Fruit fly (Drosophila melanogaster) whole organism, embryonic: ENCODE results near the gene BORCS6.

ENCODE experiments used
- Ada2b ChIP-seq: fragments of 200-800 bp; sonication (Bioruptor generic); IDR thresholded peaks from 2 replicates; pipeline ENCODE4 v1.3.6; 2022; ENCODE audit warnings: missing biosample characterization, missing genetic modification characterization
- B-H2 ChIP-seq: fragments of 200-800 bp; sonication (Bioruptor generic); optimal IDR thresholded peaks from 2 replicates; lab custom pipeline; 2018; ENCODE audit warnings: missing biosample characterization, mild to moderate bottlenecking, missing genetic modification characterization
- CG10565 ChIP-seq: fragments of 200-800 bp; sonication (Bioruptor generic); optimal IDR thresholded peaks from 3 replicates; lab custom pipeline; 2016; ENCODE audit warnings: missing biosample characterization, mild to moderate bottlenecking, missing genetic modification characterization
- CG10654 ChIP-seq: fragments of 200-800 bp; sonication (Bioruptor generic); optimal IDR thresholded peaks from 2 replicates; lab custom pipeline; 2016; ENCODE audit warnings: missing biosample characterization, missing genetic modification characterization
- CG10979 ChIP-seq: fragments of 200-800 bp; sonication (Bioruptor generic); optimal IDR thresholded peaks from 2 replicates; lab custom pipeline; 2018; ENCODE audit warnings: missing biosample characterization, mild to moderate bottlenecking, missing genetic modification characterization, moderate library complexity
- CG12942 ChIP-seq: fragments of 200-800 bp; sonication (Bioruptor generic); optimal IDR thresholded peaks from 3 replicates; lab custom pipeline; 2016; ENCODE audit warnings: missing biosample characterization, missing genetic modification characterization
- CG15073 ChIP-seq: fragments of 200-800 bp; sonication (Bioruptor generic); optimal IDR thresholded peaks from 2 replicates; lab custom pipeline; 2016; ENCODE audit warnings: missing biosample characterization, missing genetic modification characterization
- CG16779 ChIP-seq: fragments of 200-800 bp; sonication (Bioruptor generic); IDR thresholded peaks from 2 replicates; pipeline ENCODE4 v1.3.6; 2022; ENCODE audit warnings: missing biosample characterization, missing genetic modification characterization
- CG17385 ChIP-seq: fragments of 200-800 bp; sonication (Bioruptor generic); optimal IDR thresholded peaks from 3 replicates; lab custom pipeline; 2018; ENCODE audit warnings: missing biosample characterization, mild to moderate bottlenecking, missing genetic modification characterization
- CG17802 ChIP-seq: fragments of 200-800 bp; sonication (Bioruptor generic); optimal IDR thresholded peaks from 2 replicates; lab custom pipeline; 2018; ENCODE audit warnings: missing biosample characterization, mild to moderate bottlenecking, missing genetic modification characterization, moderate library complexity
- CG2129 ChIP-seq: fragments of 200-800 bp; sonication (Bioruptor generic); IDR thresholded peaks from 2 replicates; pipeline ENCODE4 v1.3.6; 2022; ENCODE audit warnings: missing biosample characterization, missing genetic modification characterization; ENCODE audit not compliant: partially characterized antibody
- CG2712 ChIP-seq: fragments of 200-800 bp; optimal IDR thresholded peaks from 3 replicates; lab custom pipeline; 2019; ENCODE audit warnings: missing biosample characterization, mild to moderate bottlenecking, missing genetic modification characterization, moderate library complexity
- CG33213 ChIP-seq: fragments of 200-800 bp; sonication (Bioruptor generic); optimal IDR thresholded peaks from 3 replicates; lab custom pipeline; 2016; ENCODE audit warnings: missing biosample characterization, missing genetic modification characterization
- CG3838 ChIP-seq: fragments of 200-800 bp; sonication (Bioruptor generic); optimal IDR thresholded peaks from 3 replicates; lab custom pipeline; 2016; ENCODE audit warnings: missing biosample characterization, missing genetic modification characterization
- CG42726 ChIP-seq: fragments of 200-800 bp; sonication (Bioruptor generic); IDR thresholded peaks from 2 replicates; pipeline ENCODE4 v1.3.6; 2022; ENCODE audit warnings: missing biosample characterization, missing genetic modification characterization; ENCODE audit not compliant: partially characterized antibody
- CG4360 ChIP-seq: fragments of 200-800 bp; sonication (Bioruptor generic); IDR thresholded peaks from 2 replicates; pipeline ENCODE4 v1.3.6; 2022; ENCODE audit warnings: missing biosample characterization, missing genetic modification characterization
- CG43689 ChIP-seq: fragments of 200-800 bp; sonication (Bioruptor generic); IDR thresholded peaks from 2 replicates; pipeline ENCODE4 v1.3.6; 2022; ENCODE audit warnings: missing biosample characterization, missing genetic modification characterization
- CG4730 ChIP-seq: fragments of 200-800 bp; sonication (Bioruptor generic); IDR thresholded peaks from 2 replicates; pipeline ENCODE4 v1.3.6; 2022; ENCODE audit warnings: missing biosample characterization, missing genetic modification characterization
- CG4820 ChIP-seq: fragments of 200-800 bp; sonication (Bioruptor generic); optimal IDR thresholded peaks from 3 replicates; lab custom pipeline; 2016; ENCODE audit warnings: missing biosample characterization, missing genetic modification characterization
- CG6854 ChIP-seq: fragments of 200-800 bp; sonication (Bioruptor generic); optimal IDR thresholded peaks from 3 replicates; lab custom pipeline; 2017; ENCODE audit warnings: missing biosample characterization, mild to moderate bottlenecking, missing genetic modification characterization
- CG7745 ChIP-seq: fragments of 200-800 bp; sonication (Bioruptor generic); optimal IDR thresholded peaks from 2 replicates; lab custom pipeline; 2018; ENCODE audit warnings: missing biosample characterization, mild to moderate bottlenecking, missing genetic modification characterization, moderate library complexity
- CG7786 ChIP-seq: fragments of 200-800 bp; sonication (Bioruptor generic); optimal IDR thresholded peaks from 2 replicates; lab custom pipeline; 2016; ENCODE audit warnings: missing biosample characterization, missing genetic modification characterization
- CG9727 ChIP-seq: fragments of 200-800 bp; sonication (Bioruptor generic); optimal IDR thresholded peaks from 3 replicates; lab custom pipeline; 2017; ENCODE audit warnings: missing biosample characterization, mild to moderate bottlenecking, missing genetic modification characterization
- Dp ChIP-seq: fragments of 200-800 bp; sonication (Bioruptor generic); optimal IDR thresholded peaks from 2 replicates; lab custom pipeline; 2018; ENCODE audit warnings: missing biosample characterization, mild to moderate bottlenecking, missing genetic modification characterization, moderate library complexity
- Ets65A ChIP-seq: fragments of 200-800 bp; sonication (Bioruptor generic); peaks from one replicate; lab custom pipeline; 2016; ENCODE audit warnings: missing biosample characterization, missing genetic modification characterization
- HLH4C ChIP-seq: fragments of 200-800 bp; sonication (Bioruptor generic); IDR thresholded peaks from 3 replicates; pipeline ENCODE4 v1.3.6; 2022; ENCODE audit warnings: missing biosample characterization, missing genetic modification characterization; ENCODE audit not compliant: partially characterized antibody
- HLHmδ ChIP-seq: fragments of 200-800 bp; sonication (Bioruptor generic); optimal IDR thresholded peaks from 2 replicates; lab custom pipeline; 2018; ENCODE audit warnings: missing biosample characterization, mild to moderate bottlenecking, missing genetic modification characterization, moderate library complexity
- MTF-1 ChIP-seq: fragments of 200-800 bp; sonication (Bioruptor generic); optimal IDR thresholded peaks from 2 replicates; lab custom pipeline; 2018; ENCODE audit warnings: missing biosample characterization, mild to moderate bottlenecking, missing genetic modification characterization, borderline replicate concordance
- Max ChIP-seq: fragments of 200-800 bp; sonication (Bioruptor generic); optimal IDR thresholded peaks from 2 replicates; lab custom pipeline; 2016; ENCODE audit warnings: missing biosample characterization, mild to moderate bottlenecking, missing genetic modification characterization
- Mes4 ChIP-seq: fragments of 200-800 bp; sonication (Bioruptor generic); optimal IDR thresholded peaks from 2 replicates; lab custom pipeline; 2016; ENCODE audit warnings: missing biosample characterization, missing genetic modification characterization
- Oaz ChIP-seq: fragments of 200-800 bp; sonication (Bioruptor generic); IDR thresholded peaks from 2 replicates; pipeline ENCODE4 v1.3.6; 2022; ENCODE audit warnings: missing biosample characterization, missing genetic modification characterization
- PHDP ChIP-seq: fragments of 200-800 bp; sonication (Bioruptor generic); optimal IDR thresholded peaks from 3 replicates; lab custom pipeline; 2018; ENCODE audit warnings: missing biosample characterization, mild to moderate bottlenecking, missing genetic modification characterization, moderate library complexity
- Pdp1 ChIP-seq, 2 experiments: fragments of 200-800 bp; sonication (Bioruptor generic); optimal IDR thresholded peaks; 3 replicates each; lab custom pipeline; 2016; ENCODE audit warnings: missing biosample characterization in 2 of 2, missing genetic modification characterization in 2 of 2, mild to moderate bottlenecking in 1 of 2, moderate library complexity in 1 of 2
- Usf ChIP-seq: fragments of 200-800 bp; sonication (Bioruptor generic); optimal IDR thresholded peaks from 2 replicates; lab custom pipeline; 2017; ENCODE audit warnings: missing genotype, missing biosample characterization, missing genetic modification characterization
- Xbp1 ChIP-seq: fragments of 200-800 bp; sonication (Bioruptor generic); optimal IDR thresholded peaks from 3 replicates; lab custom pipeline; 2016; ENCODE audit warnings: missing biosample characterization, mild to moderate bottlenecking, missing genetic modification characterization
- ab ChIP-seq: fragments of 200-800 bp; sonication (Bioruptor generic); optimal IDR thresholded peaks from 2 replicates; lab custom pipeline; 2016; ENCODE audit warnings: missing biosample characterization, missing genetic modification characterization
- ac ChIP-seq: fragments of 200-800 bp; sonication (Bioruptor generic); optimal IDR thresholded peaks from 3 replicates; lab custom pipeline; 2017; ENCODE audit warnings: missing biosample characterization, mild to moderate bottlenecking, missing genetic modification characterization
- amos ChIP-seq: fragments of 200-800 bp; sonication (Bioruptor generic); IDR thresholded peaks from 2 replicates; pipeline ENCODE4 v1.3.6; 2022; ENCODE audit warnings: missing biosample characterization, missing genetic modification characterization; ENCODE audit not compliant: partially characterized antibody
- bigmax ChIP-seq: fragments of 200-800 bp; sonication (Bioruptor generic); optimal IDR thresholded peaks from 2 replicates; lab custom pipeline; 2018; ENCODE audit warnings: missing biosample characterization, mild to moderate bottlenecking, missing genetic modification characterization
- fd102C ChIP-seq: fragments of 200-800 bp; sonication (Bioruptor generic); optimal IDR thresholded peaks from 2 replicates; lab custom pipeline; 2018; ENCODE audit warnings: missing biosample characterization, mild to moderate bottlenecking, missing genetic modification characterization, moderate library complexity
- ftz-f1 ChIP-seq: fragments of 200-800 bp; sonication (Bioruptor generic); optimal IDR thresholded peaks from 2 replicates; lab custom pipeline; 2016; ENCODE audit warnings: missing biosample characterization, missing genetic modification characterization
- jing ChIP-seq: fragments of 200-800 bp; sonication (Bioruptor generic); optimal IDR thresholded peaks from 2 replicates; lab custom pipeline; 2018; ENCODE audit warnings: missing biosample characterization, mild to moderate bottlenecking, missing genetic modification characterization
- pnt ChIP-seq: fragments of 200-800 bp; sonication (Bioruptor generic); optimal IDR thresholded peaks from 3 replicates; lab custom pipeline; 2016; ENCODE audit warnings: missing biosample characterization, missing genetic modification characterization
- rib ChIP-seq: fragments of 200-800 bp; sonication (Bioruptor generic); IDR thresholded peaks from 2 replicates; pipeline ENCODE4 v1.3.6; 2022; ENCODE audit warnings: missing biosample characterization, missing genetic modification characterization
- sim ChIP-seq: fragments of 200-800 bp; sonication (Bioruptor generic); IDR thresholded peaks from 2 replicates; pipeline ENCODE4 v1.3.6; 2022; ENCODE audit warnings: missing biosample characterization, missing genetic modification characterization
- sisA ChIP-seq: fragments of 200-800 bp; sonication (Bioruptor generic); IDR thresholded peaks from 2 replicates; pipeline ENCODE4 v1.3.6; 2022; ENCODE audit warnings: missing biosample characterization, missing genetic modification characterization
- ssp ChIP-seq: fragments of 200-800 bp; sonication (Bioruptor generic); IDR thresholded peaks from 2 replicates; pipeline ENCODE4 v1.3.6; 2022; ENCODE audit warnings: missing biosample characterization, missing genetic modification characterization
- vvl ChIP-seq: fragments of 200-800 bp; sonication (Bioruptor generic); IDR thresholded peaks from 2 replicates; pipeline ENCODE4 v1.3.6; 2022; ENCODE audit warnings: missing biosample characterization, missing genetic modification characterization
- wor ChIP-seq: fragments of 200-800 bp; sonication (Bioruptor generic); IDR thresholded peaks from 2 replicates; pipeline ENCODE4 v1.3.6; 2022; ENCODE audit warnings: missing biosample characterization, missing genetic modification characterization

The BORCS6 gene

dm6 chr3L:542863-543635 lies 2.4 kb downstream of the BORCS6 start, which contains the start of the genes Cypl and Hipk (continued):
- TF ChIP-seq Ada2b (GFP tag; lab: Robert Waterston, UW) (no peak), PHDP (tag; lab: Kevin White, UChicago) (peak; percentile 26), wor (no peak), CG4820 (GFP tag; lab: Kevin White, UChicago) (no peak), vvl (GFP tag; lab: Robert Waterston, UW) (no peak), CG7745 (peak; percentile 40), jing (GFP tag; lab: Kevin White, UChicago) (no peak), pnt (GFP tag; lab: Kevin White, UChicago) (no peak), CG3838 (peak; percentile 33), B-H2 (GFP tag; lab: Kevin White, UChicago) (peak; percentile 38), CG10565 (no peak), ac (no peak), ssp (peak; percentile 26; the same call in 1 of the 2 replicates), CG9727 (peak; percentile 52), rib (GFP tag; lab: Robert Waterston, UW) (no peak), CG15073 (GFP tag; lab: Kevin White, UChicago) (no peak), sisA (GFP tag; lab: Robert Waterston, UW) (no peak), HLH4C (GFP tag; lab: Robert Waterston, UW) (peak; percentile 45; the same call in 1 of the 3 replicates), CG43689 (GFP tag; lab: Robert Waterston, UW) (no peak), Oaz (no peak), CG12942 (no peak), MTF-1 (GFP tag; lab: Kevin White, UChicago) (no peak), CG10979 (tag; lab: Kevin White, UChicago) (peak; percentile 30), fd102C (no peak), Pdp1 (GFP tag; optimal IDR thresholded peaks at IDR 0.05; lab: Kevin White, UChicago) (peak in 1 of 2 experiments; percentile 63), CG10654 (no peak), CG4360 (GFP tag; lab: Robert Waterston, UW) (0 out of 2 replicates have a peak, but pooled peaks have one; percentile 41), CG42726 (GFP tag; lab: Robert Waterston, UW) (peak; percentile 28; the same call in 1 of the 2 replicates), CG4730 (GFP tag; lab: Robert Waterston, UW) (no peak), CG7786 (GFP tag; lab: Kevin White, UChicago) (no peak), Usf (GFP tag; lab: Kevin White, UChicago) (no peak), CG2129 (GFP tag; lab: Robert Waterston, UW) (no peak), CG16779 (GFP tag; lab: Robert Waterston, UW) (0 out of 2 replicates have a peak, but pooled peaks have one; percentile 43), CG6854 (GFP tag; lab: Kevin White, UChicago) (peak; percentile 66), Dp (GFP tag; lab: Kevin White, UChicago) (peak; percentile 56), Mes4 (no peak), ftz-f1 (peak; percentile 2), HLHmδ (GFP tag; lab: Kevin White, UChicago) (peak; percentile 23), bigmax (GFP tag; lab: Kevin White, UChicago) (no peak), CG17385 (peak; percentile 99), ab (GFP tag; lab: Kevin White, UChicago) (no peak), amos (GFP tag; lab: Robert Waterston, UW) (peak; percentile 57; the same call in 1 of the 2 replicates), CG2712 (peak; percentile 53), CG17802 (tag; lab: Kevin White, UChicago) (peak; percentile 62), CG33213 (GFP tag; lab: Kevin White, UChicago) (peak; percentile 78), Max (GFP tag; lab: Kevin White, UChicago) (peak; percentile 42), Ets65A (GFP tag; lab: Kevin White, UChicago) (no peak), sim (0 out of 2 replicates have a peak, but pooled peaks have one; percentile 12), Xbp1 (GFP tag; lab: Kevin White, UChicago) (peak; percentile 32)
